Fruit fly (Drosophila melanogaster): ENCODE measurements around the gene Cdk5alpha.

The Cdk5alpha gene

dm6 chr2L:10311822-10312221 lies 1.1 kb upstream of the Cdk5alpha start:
- TF ChIP-seq CG8478 (optimal IDR thresholded peaks at IDR 0.05), result no peak
- TF ChIP-seq usp (GFP tag; optimal IDR thresholded peaks at IDR 0.05), result no peak
- TF ChIP-seq psq (optimal IDR thresholded peaks at IDR 0.05), result no peak
- TF ChIP-seq pan (optimal IDR thresholded peaks at IDR 0.05), result no peak
- no peak for TF ChIP-seq EcR (GFP tag; optimal IDR thresholded peaks at IDR 0.05)
- TF ChIP-seq Dll (optimal IDR thresholded peaks at IDR 0.05), result no peak

dm6 chr2L:10306518-10307260 lies 4.1 kb downstream of the Cdk5alpha start, which contains the start of the genes CG5390 and CG4968:
TSS of gene CG5390 (minus strand) at chr2L:10306594.
TSS of gene CG4968 (plus strand) at chr2L:10306922.
- TF ChIP-seq psq (optimal IDR thresholded peaks at IDR 0.05) (no peak), EcR (GFP tag; optimal IDR thresholded peaks at IDR 0.05) (no peak), pan (optimal IDR thresholded peaks at IDR 0.05) (no peak), CG8478 (optimal IDR thresholded peaks at IDR 0.05) (no peak), usp (GFP tag; optimal IDR thresholded peaks at IDR 0.05) (no peak), Dll (optimal IDR thresholded peaks at IDR 0.05) (no peak)

- TF ChIP-seq CG8478 (optimal IDR thresholded peaks at IDR 0.05) (no peak), Dll (optimal IDR thresholded peaks at IDR 0.05) (no peak), usp (GFP tag; optimal IDR thresholded peaks at IDR 0.05) (no peak), EcR (GFP tag; optimal IDR thresholded peaks at IDR 0.05) (no peak), pan (optimal IDR thresholded peaks at IDR 0.05) (no peak), psq (optimal IDR thresholded peaks at IDR 0.05) (no peak)
Observed at dm6 chr2L:10305538-10306147, 5.1 kb downstream of the Cdk5alpha start.

DNA sequence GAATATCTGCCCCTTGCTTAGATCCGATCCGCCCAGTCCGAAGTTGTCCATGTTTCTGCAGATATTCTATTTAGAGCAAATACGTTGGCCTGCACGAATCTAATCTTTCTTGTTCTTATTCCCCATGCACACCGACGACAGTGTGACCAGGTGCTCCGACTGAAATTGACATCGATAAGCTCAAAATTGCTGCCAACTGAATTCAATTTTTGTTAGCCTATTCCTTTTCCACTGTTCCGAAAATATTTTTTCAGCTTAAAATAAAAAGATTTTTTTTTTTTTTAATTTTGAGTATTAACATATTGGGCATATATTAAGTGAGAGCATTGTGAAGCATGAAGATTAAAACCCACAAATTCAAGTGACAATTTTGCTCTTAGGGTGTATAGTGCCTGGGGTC lies 7.0 kb downstream of the Cdk5alpha start, which contains the start of gene nmd:
Gene nmd, minus strand, starts transcription at position 162 of the 400 bp plus-strand sequence.
- TF ChIP-seq usp (GFP tag; optimal IDR thresholded peaks at IDR 0.05) (no peak), pan (optimal IDR thresholded peaks at IDR 0.05) (no peak), EcR (GFP tag; optimal IDR thresholded peaks at IDR 0.05) (no peak), CG8478 (optimal IDR thresholded peaks at IDR 0.05) (no peak), psq (optimal IDR thresholded peaks at IDR 0.05) (no peak), Dll (optimal IDR thresholded peaks at IDR 0.05) (no peak)

DNA sequence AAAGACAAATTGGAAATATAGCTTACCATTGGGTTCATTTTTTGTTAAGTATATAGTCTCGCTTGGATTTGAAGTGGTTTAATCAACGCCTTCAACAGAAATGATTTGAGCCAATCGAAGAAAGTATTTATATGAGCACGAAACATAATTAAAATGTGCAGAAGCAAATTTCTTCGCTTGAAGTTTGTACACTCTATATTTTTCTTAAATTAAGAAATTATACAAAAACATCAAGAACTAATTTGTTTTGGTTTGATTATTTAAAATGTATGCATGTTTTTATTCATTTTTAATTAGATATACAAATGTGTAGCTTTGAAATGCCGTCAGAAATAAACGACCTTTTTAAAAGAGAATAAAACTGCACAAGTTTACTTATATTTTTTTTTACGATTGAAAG lies 8.8 kb downstream of the Cdk5alpha start, which contains the start of gene CG13138:
Gene CG13138, minus strand, starts transcription at position 101 of the 400 bp plus-strand sequence.
- TF ChIP-seq usp (GFP tag; optimal IDR thresholded peaks at IDR 0.05) (no peak), psq (optimal IDR thresholded peaks at IDR 0.05) (no peak), CG8478 (optimal IDR thresholded peaks at IDR 0.05) (no peak), pan (optimal IDR thresholded peaks at IDR 0.05) (no peak), EcR (GFP tag; optimal IDR thresholded peaks at IDR 0.05) (no peak), Dll (optimal IDR thresholded peaks at IDR 0.05) (no peak)

DNA sequence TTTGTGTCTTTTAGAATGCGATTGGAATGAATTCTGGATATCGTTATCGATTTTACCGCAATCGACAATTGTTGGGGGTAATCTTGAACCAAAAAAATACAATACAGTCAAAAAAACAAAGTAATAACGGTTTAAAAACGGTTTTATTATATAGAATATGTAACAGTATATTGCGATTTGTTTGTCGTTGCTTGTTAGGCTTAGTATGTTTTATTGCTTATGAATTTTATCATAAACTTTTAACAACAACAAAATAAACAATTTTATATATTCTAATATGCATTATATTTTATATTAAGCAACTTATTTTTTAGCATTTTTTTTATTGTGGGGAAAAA lies 11.0 kb downstream of the Cdk5alpha start, which contains the start of gene CYLD:
Gene CYLD, minus strand, starts transcription at position 38 of the 338 bp plus-strand sequence.
- no peak for TF ChIP-seq usp (GFP tag; optimal IDR thresholded peaks at IDR 0.05)
- TF ChIP-seq pan (optimal IDR thresholded peaks at IDR 0.05), result no peak
- no peak for TF ChIP-seq CG8478 (optimal IDR thresholded peaks at IDR 0.05)
- TF ChIP-seq EcR (GFP tag; optimal IDR thresholded peaks at IDR 0.05), result no peak
- no peak for TF ChIP-seq Dll (optimal IDR thresholded peaks at IDR 0.05)
- no peak for TF ChIP-seq psq (optimal IDR thresholded peaks at IDR 0.05)

- no peak for TF ChIP-seq CG8478 (optimal IDR thresholded peaks at IDR 0.05)
- no peak for TF ChIP-seq pan (optimal IDR thresholded peaks at IDR 0.05)
- TF ChIP-seq usp (GFP tag; optimal IDR thresholded peaks at IDR 0.05), result no peak
- no peak for TF ChIP-seq Dll (optimal IDR thresholded peaks at IDR 0.05)
- no peak for TF ChIP-seq EcR (GFP tag; optimal IDR thresholded peaks at IDR 0.05)
- TF ChIP-seq psq (optimal IDR thresholded peaks at IDR 0.05), result no peak
Observed at dm6 chr2L:10299077-10299809, 11.5 kb downstream of the Cdk5alpha start.

DNA sequence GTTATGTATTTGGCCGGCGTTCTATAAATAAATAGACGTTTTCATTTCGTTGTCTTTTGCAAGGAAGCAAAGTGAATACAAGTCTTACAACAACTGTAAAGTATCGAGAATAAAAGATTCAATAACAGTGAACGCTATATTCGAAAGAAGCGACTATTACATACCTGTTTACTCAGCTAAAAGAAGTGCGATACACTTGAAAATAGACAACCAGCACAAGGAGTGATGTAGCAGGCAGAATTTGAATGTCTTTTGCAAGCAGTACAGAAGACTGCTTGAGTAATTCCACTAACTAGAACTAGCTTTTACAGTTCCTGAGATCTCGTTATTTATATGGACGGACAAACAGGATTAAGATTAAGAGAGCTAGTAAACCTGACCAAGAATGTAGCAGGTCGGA lies 12.4 kb downstream of the Cdk5alpha start:
- TF ChIP-seq Dll (optimal IDR thresholded peaks at IDR 0.05) (no peak), pan (optimal IDR thresholded peaks at IDR 0.05) (no peak), usp (GFP tag; optimal IDR thresholded peaks at IDR 0.05) (no peak), CG8478 (optimal IDR thresholded peaks at IDR 0.05) (no peak), psq (optimal IDR thresholded peaks at IDR 0.05) (no peak), EcR (GFP tag; optimal IDR thresholded peaks at IDR 0.05) (no peak)

DNA sequence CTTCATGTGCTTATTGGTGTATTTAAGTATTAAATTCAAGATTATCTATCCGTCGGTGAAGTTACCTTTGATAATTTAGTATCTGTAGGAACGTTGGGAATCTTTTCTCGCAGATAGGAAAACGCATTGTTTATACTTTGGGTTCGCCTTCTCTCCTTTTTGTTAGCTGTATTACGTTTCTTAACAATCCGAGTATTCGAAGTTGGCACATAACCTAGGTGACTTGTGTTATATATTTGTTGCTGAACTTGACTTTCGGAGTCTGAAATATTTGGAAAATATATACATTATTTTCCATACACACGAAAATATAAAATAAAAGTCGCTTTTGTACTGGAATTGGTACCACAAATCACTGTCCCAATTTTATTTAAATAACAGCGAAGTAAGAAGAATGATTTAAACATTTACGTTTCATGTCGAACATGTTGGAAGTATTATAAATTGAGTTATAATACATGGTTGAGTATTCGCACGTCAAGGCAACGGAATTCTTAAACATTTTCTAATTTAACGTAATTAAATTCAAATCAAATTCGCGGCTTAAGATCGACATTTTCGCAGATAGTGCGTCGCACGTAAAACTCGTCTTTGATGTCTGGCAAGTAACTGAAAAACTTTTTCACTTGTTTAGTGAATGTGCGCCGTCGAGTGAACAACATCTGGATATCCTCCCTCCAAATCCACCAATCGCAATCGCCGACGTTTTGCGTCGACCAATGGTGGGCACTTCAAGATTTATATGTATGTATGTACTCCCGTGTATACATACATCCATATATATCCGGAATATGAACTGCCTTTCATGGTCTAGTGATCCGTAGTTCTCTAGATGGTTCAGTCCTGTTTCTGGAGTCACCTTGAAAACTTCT lies 15.7 kb downstream of the Cdk5alpha start, which contains the start of gene Hand:
Gene Hand, minus strand, starts transcription at position 588 of the 872 bp plus-strand sequence.
- no peak for TF ChIP-seq EcR (GFP tag; optimal IDR thresholded peaks at IDR 0.05)
- TF ChIP-seq Dll (optimal IDR thresholded peaks at IDR 0.05), result no peak
- TF ChIP-seq usp (GFP tag; optimal IDR thresholded peaks at IDR 0.05), result no peak
- no peak for TF ChIP-seq CG8478 (optimal IDR thresholded peaks at IDR 0.05)
- no peak for TF ChIP-seq psq (optimal IDR thresholded peaks at IDR 0.05)

DNA sequence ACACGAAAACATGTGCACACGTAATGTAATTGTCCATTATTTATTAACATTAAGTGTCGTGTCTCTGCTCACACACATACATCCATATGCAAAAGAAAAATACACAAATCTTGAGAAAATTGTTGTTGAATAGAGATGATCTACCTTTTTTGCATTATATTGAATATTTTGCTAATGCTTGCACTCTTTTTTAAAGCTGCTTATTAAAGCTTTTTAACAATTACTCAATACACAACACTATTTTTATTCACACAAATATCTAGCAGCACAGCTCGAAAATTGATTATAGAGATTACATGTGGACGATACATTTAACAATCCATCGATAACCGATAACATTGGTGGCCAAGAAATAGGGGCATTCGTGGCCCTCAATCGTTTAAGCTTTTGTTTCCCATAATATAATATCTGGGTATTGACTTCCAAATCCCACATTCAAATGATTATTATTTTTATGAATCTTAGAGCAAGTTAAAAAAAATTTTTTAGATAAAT lies 18.6 kb downstream of the Cdk5alpha start, which contains the start of gene Ufd4:
Gene Ufd4, minus strand, starts transcription at position 300 of the 495 bp plus-strand sequence.
- TF ChIP-seq pan (optimal IDR thresholded peaks at IDR 0.05), result no peak
- TF ChIP-seq psq (optimal IDR thresholded peaks at IDR 0.05), result no peak
- no peak for TF ChIP-seq CG8478 (optimal IDR thresholded peaks at IDR 0.05)
- TF ChIP-seq EcR (GFP tag; optimal IDR thresholded peaks at IDR 0.05), result no peak
- no peak for TF ChIP-seq Dll (optimal IDR thresholded peaks at IDR 0.05)
- TF ChIP-seq usp (GFP tag; optimal IDR thresholded peaks at IDR 0.05), result no peak
